Worm (Caenorhabditis elegans): ENCODE measurements around the gene hda-1.

DNA sequence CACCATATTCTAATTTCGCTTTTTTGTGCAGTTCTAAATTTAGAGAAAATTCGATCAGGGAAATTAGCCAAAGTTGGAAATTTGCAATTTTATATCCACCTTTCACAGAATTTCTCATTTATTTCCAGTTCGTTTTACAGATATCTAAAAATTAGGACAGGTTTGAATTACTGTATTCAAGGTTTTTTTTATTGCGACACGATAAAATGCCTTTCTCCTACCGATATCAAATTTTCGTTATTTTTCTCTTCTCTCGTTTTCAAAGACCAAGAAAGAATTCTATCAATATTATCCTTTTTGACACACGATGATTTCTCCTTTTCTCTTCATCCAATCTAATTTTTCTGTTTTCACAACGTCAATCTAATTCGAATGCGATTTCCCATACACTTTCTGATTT, 21.4 kb downstream of the hda-1 start, which contains the start of gene C53A5.13:
- TF ChIP-seq ama-1 (optimal IDR thresholded peaks at IDR 0.05) (no peak), tbx-37 (GFP tag; conservative IDR thresholded peaks at IDR 0.05) (no peak), pes-1 (GFP tag; IDR thresholded peaks at IDR 0.05) (no peak), tra-4 (tag; optimal IDR thresholded peaks at IDR 0.05) (no peak), B0310.2 (tag; optimal IDR thresholded peaks at IDR 0.05) (no peak)

Measured in whole organism, early embryonic.